Worm (Caenorhabditis elegans) whole organism, L4/young adult: ENCODE data around the gene F59G1.8.

Source experiments
- W03F9.2 ChIP-seq: fragments of 150-350 bp; optimal IDR thresholded peaks from 2 replicates; lab custom pipeline; 2014; ENCODE audit warnings: missing biosample characterization, missing genetic modification characterization
- dao-5 ChIP-seq: sonication (generic microtip); optimal IDR thresholded peaks from 2 replicates; lab custom pipeline; 2016; ENCODE audit warnings: missing genotype, missing genetic modification characterization, moderate library complexity, missing compliant biosample characterization
- him-1 ChIP-seq: sonication (generic microtip); optimal IDR thresholded peaks from 2 replicates; lab custom pipeline; 2016; ENCODE audit warnings: missing genotype, missing genetic modification reagents, missing genetic modification characterization, missing compliant biosample characterization

ce11 chrII:5952214-5952613, 45.8 kb downstream of the F59G1.8 start:
- TF ChIP-seq him-1 (tag; lab: Kevin White, UChicago) = no peak
- TF ChIP-seq W03F9.2 (tag; lab: Kevin White, UChicago) = no peak
- TF ChIP-seq dao-5 = no peak
